Worm (Caenorhabditis elegans) whole organism, L4 larva: Measurements from ENCODE around the gene F49H6.17.

Experiments
- F37D6.2 ChIP-seq: sonication (generic microtip); optimal IDR thresholded peaks from 2 replicates; lab custom pipeline; 2016; ENCODE audit warnings: mild to moderate bottlenecking, missing genetic modification characterization, missing compliant biosample characterization
- F44E2.7 ChIP-seq: fragments of 200-800 bp; sonication (Bioruptor generic); IDR thresholded peaks from 2 replicates; pipeline ENCODE4 v2.1.2; 2022; ENCODE audit warnings: missing genetic modification characterization, missing compliant biosample characterization
- F49E8.2 ChIP-seq: sonication (generic microtip); optimal IDR thresholded peaks from 2 replicates; lab custom pipeline; 2016; ENCODE audit warnings: missing compliant biosample characterization, mild to moderate bottlenecking, missing genetic modification characterization, borderline replicate concordance
- R02D3.7 ChIP-seq: fragments of 150-350 bp; sonication (generic microtip); optimal IDR thresholded peaks from 3 replicates; lab custom pipeline; 2014; ENCODE audit warnings: missing biosample characterization, missing genetic modification characterization
- T20F7.1 ChIP-seq: fragments of 200-800 bp; sonication (Bioruptor generic); optimal IDR thresholded peaks from 2 replicates; lab custom pipeline; 2018; ENCODE audit warnings: mild to moderate bottlenecking, missing genetic modification characterization, missing compliant biosample characterization
- ZK546.5 ChIP-seq, 2 experiments: sonication (generic microtip); optimal IDR thresholded peaks; 2 replicates each; lab custom pipeline; 2017; ENCODE audit warnings: missing biosample characterization in 2 of 2, missing genetic modification characterization in 2 of 2
- arid-1 ChIP-seq: fragments of 200-800 bp; sonication (Bioruptor generic); conservative IDR thresholded peaks from 2 replicates; pipeline ENCODE4 v1.3.6; 2022; ENCODE audit warnings: missing genetic modification reagents, missing genetic modification characterization, missing compliant biosample characterization
- ceh-28 ChIP-seq: fragments of 150-350 bp; optimal IDR thresholded peaks from 2 replicates; lab custom pipeline; 2014; ENCODE audit warnings: missing biosample characterization, missing genetic modification reagents, missing genetic modification characterization
- ces-1 ChIP-seq: fragments of 150-350 bp; sonication (generic microtip); optimal IDR thresholded peaks from 4 replicates; lab custom pipeline; 2014; ENCODE audit warnings: missing biosample characterization, missing genetic modification reagents, missing genetic modification characterization
- cey-2 ChIP-seq: sonication (generic microtip); optimal IDR thresholded peaks from 3 replicates; lab custom pipeline; 2017; ENCODE audit warnings: missing genetic modification characterization, mild to moderate bottlenecking, missing compliant biosample characterization, antibody characterized with exemption, borderline replicate concordance; ENCODE audit not compliant: insufficient read depth
- daf-8 ChIP-seq: fragments of 200-800 bp; sonication (Bioruptor generic); IDR thresholded peaks from 2 replicates; pipeline ENCODE4 v1.3.6; 2022; ENCODE audit warnings: missing genetic modification characterization, missing compliant biosample characterization
- dmd-6 ChIP-seq: fragments of 200-800 bp; sonication (Bioruptor generic); IDR thresholded peaks from 2 replicates; pipeline ENCODE4 v1.3.6; 2022; ENCODE audit warnings: missing genetic modification reagents, missing genetic modification characterization, missing compliant biosample characterization
- dmd-9 ChIP-seq: fragments of 200-800 bp; sonication (Bioruptor generic); IDR thresholded peaks from 2 replicates; pipeline ENCODE4 v1.3.6; 2022; ENCODE audit warnings: missing genetic modification reagents, missing genetic modification characterization, missing compliant biosample characterization
- dpl-1 ChIP-seq: fragments of 150-350 bp; optimal IDR thresholded peaks from 2 replicates; lab custom pipeline; 2014; ENCODE audit warnings: missing biosample characterization, missing genetic modification reagents, missing genetic modification characterization
- duxl-1 ChIP-seq: sonication (generic microtip); optimal IDR thresholded peaks from 2 replicates; lab custom pipeline; 2016; ENCODE audit warnings: mild to moderate bottlenecking, missing genetic modification characterization, moderate library complexity, missing compliant biosample characterization; ENCODE audit not compliant: poor library complexity
- dve-1 ChIP-seq: sonication (generic microtip); optimal IDR thresholded peaks from 2 replicates; lab custom pipeline; 2017; ENCODE audit warnings: antibody characterized with exemption, mild to moderate bottlenecking, missing genetic modification characterization, missing compliant biosample characterization; ENCODE audit not compliant: insufficient read depth
- egl-43 ChIP-seq: fragments of 200-800 bp; sonication (Bioruptor generic); IDR thresholded peaks from 2 replicates; pipeline ENCODE4 v1.3.6; 2022; ENCODE audit warnings: missing genetic modification reagents, missing genetic modification characterization, missing compliant biosample characterization
- fkh-10 ChIP-seq: fragments of 150-350 bp; optimal IDR thresholded peaks from 2 replicates; lab custom pipeline; 2014; ENCODE audit warnings: missing biosample characterization, missing genetic modification reagents, missing genetic modification characterization
- hlh-11 ChIP-seq: fragments of 200-800 bp; sonication (Bioruptor generic); optimal IDR thresholded peaks from 2 replicates; lab custom pipeline; 2018; ENCODE audit warnings: mild to moderate bottlenecking, missing genetic modification characterization, missing compliant biosample characterization
- lsy-2 ChIP-seq, 2 experiments: fragments of 150-350 bp in 1 of 2; sonication (generic microtip) in 1 of 2; optimal IDR thresholded peaks; 2 replicates each; lab custom pipeline; 2014 to 2017; ENCODE audit warnings: missing biosample characterization in 2 of 2, missing genetic modification characterization in 2 of 2
- madf-5 ChIP-seq, 2 experiments: fragments of 200-800 bp; sonication (Bioruptor generic); IDR thresholded peaks; 2 replicates each; pipeline ENCODE4 v1.3.6; 2022; ENCODE audit warnings: missing compliant biosample characterization in 2 of 2, missing genetic modification characterization in 2 of 2
- mep-1 ChIP-seq: fragments of 150-350 bp; sonication (generic microtip); optimal IDR thresholded peaks from 3 replicates; lab custom pipeline; 2014; ENCODE audit warnings: missing biosample characterization, missing genetic modification characterization
- mes-2 ChIP-seq: sonication (generic microtip); optimal IDR thresholded peaks from 2 replicates; lab custom pipeline; 2016; ENCODE audit warnings: missing genotype, mild to moderate bottlenecking, missing genetic modification characterization, missing compliant biosample characterization; ENCODE audit not compliant: poor library complexity, severe bottlenecking
- mxl-2 ChIP-seq: fragments of 200-800 bp; sonication (Bioruptor generic); conservative IDR thresholded peaks from 2 replicates; pipeline ENCODE4 v1.3.6; 2022; ENCODE audit warnings: missing genetic modification reagents, missing genetic modification characterization, missing compliant biosample characterization
- mxl-3 ChIP-seq: fragments of 200-800 bp; sonication (Bioruptor generic); optimal IDR thresholded peaks from 2 replicates; lab custom pipeline; 2018; ENCODE audit warnings: mild to moderate bottlenecking, missing genetic modification characterization, missing compliant biosample characterization
- nhr-102 ChIP-seq: sonication (generic microtip); optimal IDR thresholded peaks from 2 replicates; lab custom pipeline; 2016; ENCODE audit warnings: mild to moderate bottlenecking, missing genetic modification characterization, moderate library complexity, missing compliant biosample characterization
- nhr-11 ChIP-seq: fragments of 150-350 bp; optimal IDR thresholded peaks from 2 replicates; lab custom pipeline; 2014; ENCODE audit warnings: missing biosample characterization, missing genetic modification characterization
- nhr-28 ChIP-seq: fragments of 150-350 bp; optimal IDR thresholded peaks from 2 replicates; lab custom pipeline; 2014; ENCODE audit warnings: missing biosample characterization, missing genetic modification characterization
- nhr-41 ChIP-seq: fragments of 200-800 bp; sonication (Bioruptor generic); IDR thresholded peaks from 2 replicates; pipeline ENCODE4 v1.3.6; 2022; ENCODE audit warnings: missing genetic modification reagents, missing genetic modification characterization, missing compliant biosample characterization
- nhr-42 ChIP-seq: fragments of 200-800 bp; sonication (Bioruptor generic); IDR thresholded peaks from 2 replicates; pipeline ENCODE4 v1.3.6; 2022; ENCODE audit warnings: missing genetic modification characterization, missing compliant biosample characterization
- nhr-48 ChIP-seq: sonication (generic microtip); optimal IDR thresholded peaks from 2 replicates; lab custom pipeline; 2016; ENCODE audit warnings: mild to moderate bottlenecking, missing genetic modification characterization, missing compliant biosample characterization
- nhr-6 ChIP-seq: fragments of 150-350 bp; optimal IDR thresholded peaks from 2 replicates; lab custom pipeline; 2014; ENCODE audit warnings: missing biosample characterization, missing genetic modification characterization
- pha-4 ChIP-seq, 2 experiments: fragments of 150-350 bp in 1 of 2; fragments of 200-800 bp in 1 of 2; sonication (Bioruptor generic) in 1 of 2; IDR thresholded peaks in 1 of 2; optimal IDR thresholded peaks in 1 of 2; 2 replicates each; pipeline versions ENCODE4 v1.3.6 to Lab custom; 2014 to 2022; ENCODE audit warnings: missing genetic modification characterization in 2 of 2, missing genetic modification reagents in 2 of 2, missing biosample characterization in 1 of 2, missing compliant biosample characterization in 1 of 2
- php-3 ChIP-seq: fragments of 200-800 bp; sonication (Bioruptor generic); IDR thresholded peaks from 2 replicates; pipeline ENCODE4 v1.3.6; 2022; ENCODE audit warnings: missing genetic modification reagents, missing genetic modification characterization, missing compliant biosample characterization
- set-16 ChIP-seq: fragments of 200-800 bp; sonication (Bioruptor generic); IDR thresholded peaks from 2 replicates; pipeline ENCODE4 v1.3.6; 2022; ENCODE audit warnings: missing genetic modification reagents, missing genetic modification characterization, missing compliant biosample characterization
- skn-1 ChIP-seq: fragments of 150-350 bp; optimal IDR thresholded peaks from 2 replicates; lab custom pipeline; 2014; ENCODE audit warnings: missing biosample characterization, missing genetic modification characterization
- snpc-4 ChIP-seq: fragments of 150-350 bp; optimal IDR thresholded peaks from 2 replicates; lab custom pipeline; 2014; ENCODE audit warnings: missing biosample characterization, missing genetic modification characterization
- spr-3 ChIP-seq: fragments of 200-800 bp; sonication (Bioruptor generic); optimal IDR thresholded peaks from 2 replicates; lab custom pipeline; 2018; ENCODE audit warnings: mild to moderate bottlenecking, missing genetic modification characterization, missing compliant biosample characterization
- tag-97 ChIP-seq: fragments of 200-800 bp; sonication (Bioruptor generic); IDR thresholded peaks from 2 replicates; pipeline ENCODE4 v1.3.6; 2022; ENCODE audit warnings: missing genetic modification characterization, missing compliant biosample characterization
- unc-39 ChIP-seq: sonication (generic microtip); optimal IDR thresholded peaks from 2 replicates; lab custom pipeline; 2017; ENCODE audit warnings: missing biosample characterization, missing genetic modification characterization
- vab-7 ChIP-seq: fragments of 200-800 bp; sonication (Bioruptor generic); IDR thresholded peaks from 2 replicates; pipeline ENCODE4 v1.3.6; 2022; ENCODE audit warnings: missing genetic modification reagents, missing genetic modification characterization, missing compliant biosample characterization
- zfp-2 ChIP-seq: sonication (generic microtip); optimal IDR thresholded peaks from 2 replicates; lab custom pipeline; 2016; ENCODE audit warnings: mild to moderate bottlenecking, missing genetic modification characterization, missing compliant biosample characterization

F49H6.17 gene

DNA sequence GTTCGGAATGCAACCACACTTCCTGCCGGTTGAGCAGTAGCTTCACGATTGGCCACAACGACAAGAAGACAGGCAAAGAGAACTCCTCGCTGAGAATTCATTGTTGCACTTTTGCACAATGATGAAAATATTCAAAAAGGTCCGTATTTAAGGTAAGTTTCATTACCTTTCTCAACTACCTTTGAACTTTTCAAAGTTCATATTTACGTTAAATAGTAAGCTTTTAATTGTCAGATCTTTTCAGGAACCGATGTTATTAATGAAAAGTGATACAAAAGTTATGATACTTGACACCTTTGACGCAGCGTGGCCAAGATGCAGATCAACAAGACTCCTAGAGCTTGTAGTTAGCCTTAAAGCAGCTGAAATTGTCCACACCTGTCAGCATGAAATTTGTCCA is 1.6 kb downstream of the F49H6.17 start, which contains the start of gene F49H6.12:
Gene F49H6.12 (minus strand): TSS at position 101 of the 400 bp plus-strand sequence.
- TF ChIP-seq vab-7 (GFP tag; lab: Robert Waterston, UW) (no peak), zfp-2 (tag; lab: Kevin White, UChicago) (no peak), R02D3.7 (no peak), daf-8 (no peak), hlh-11 (tag; lab: Kevin White, UChicago) (no peak), F49E8.2 (no peak)
- TF ChIP-seq, all 104 proteins: peak for 0

DNA sequence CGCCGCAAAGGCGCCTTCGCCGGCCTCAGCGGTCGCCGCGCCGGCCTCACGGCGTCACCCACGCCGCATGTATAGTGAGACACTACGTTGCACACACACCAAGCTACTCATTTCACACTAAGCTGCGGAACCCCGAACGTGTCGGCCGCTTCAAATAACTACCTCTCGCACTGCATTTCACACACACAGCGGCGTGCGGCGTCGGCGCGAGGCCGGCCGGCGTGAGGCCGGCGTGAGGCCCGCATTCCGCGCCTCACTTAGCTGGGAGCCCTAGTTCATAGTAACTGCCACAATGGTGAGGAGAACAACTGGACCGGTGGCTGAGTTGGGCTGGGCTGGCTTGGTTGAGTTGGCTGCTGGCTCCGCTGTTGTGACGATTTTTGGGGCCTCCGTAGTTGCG is 2.3 kb downstream of the F49H6.17 start:
- TF ChIP-seq nhr-42 (GFP tag; lab: Robert Waterston, UW) (peak; percentile 36; the same call in 1 of the 2 replicates), set-16 (GFP tag; lab: Robert Waterston, UW) (peak; percentile 92), egl-43 (GFP tag; lab: Robert Waterston, UW) (0 out of 2 replicates have a peak, but pooled peaks have one; percentile 34)
- TF ChIP-seq, all 104 proteins: peak for 3; not testable (repeated sequence) for 101

DNA sequence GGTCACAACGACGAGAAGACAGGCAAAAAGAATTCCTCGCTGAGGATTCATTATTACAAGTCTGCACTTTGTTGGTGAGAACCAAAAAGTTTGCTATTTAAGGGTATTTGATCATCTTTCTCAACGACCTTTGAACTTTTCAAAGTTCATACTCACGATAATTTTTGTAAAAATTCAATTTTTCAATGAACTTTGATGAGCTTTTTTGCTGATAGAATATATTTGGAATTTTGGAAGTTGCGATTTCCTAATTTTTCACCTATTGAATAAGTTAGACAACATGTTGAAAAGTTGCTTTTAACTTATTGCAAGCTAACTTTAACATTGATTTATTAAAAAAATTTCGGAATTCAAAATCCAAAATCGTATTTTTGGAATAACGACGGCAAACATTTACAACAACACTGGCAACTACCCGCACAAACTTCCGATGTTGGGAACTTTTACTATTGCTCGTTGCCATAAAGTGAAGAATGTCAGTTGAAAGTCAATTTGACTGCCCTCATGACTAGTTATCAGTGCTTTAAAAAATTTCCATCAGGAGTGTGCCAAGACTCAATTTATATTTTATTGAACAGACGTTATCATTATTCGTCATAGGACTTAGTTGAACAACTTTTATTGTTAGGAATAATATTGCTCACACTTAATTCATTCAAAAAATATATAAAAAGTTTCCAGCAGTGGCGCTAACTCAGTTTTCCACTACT is 3.0 kb downstream of the F49H6.17 start, which contains the start of the genes F49H6.8 and F49H6.5:
Gene F49H6.8 (minus strand): TSS at position 51 of the 710 bp plus-strand sequence.
Gene F49H6.5 (plus strand): TSS at position 629 of the 710 bp plus-strand sequence.
- no peak for TF ChIP-seq mxl-3
- TF ChIP-seq tag-97 (GFP tag; lab: Robert Waterston, UW): no peak
- TF ChIP-seq nhr-11 (tag; lab: Kevin White, UChicago): no peak
- TF ChIP-seq nhr-28: peak; percentile 64
- no peak for TF ChIP-seq snpc-4
- no peak for TF ChIP-seq cey-2
- TF ChIP-seq php-3 (GFP tag; lab: Robert Waterston, UW): peak; percentile 67; the same call in 1 of the 2 replicates
- no peak for TF ChIP-seq spr-3 (GFP tag; lab: Kevin White, UChicago)
- no peak for TF ChIP-seq dpl-1 (GFP tag; lab: Kevin White, UChicago)
- no peak for TF ChIP-seq F37D6.2 (tag; lab: Kevin White, UChicago)
- TF ChIP-seq unc-39 (tag; lab: Kevin White, UChicago): no peak
- TF ChIP-seq fkh-10 (GFP tag; lab: Kevin White, UChicago): no peak
- TF ChIP-seq mes-2 (tag; lab: Kevin White, UChicago): no peak
- TF ChIP-seq skn-1 (tag; lab: Kevin White, UChicago): no peak
- TF ChIP-seq nhr-48 (tag; lab: Kevin White, UChicago): no peak
- TF ChIP-seq ZK546.5 (tag; optimal IDR thresholded peaks at IDR 0.05; lab: Kevin White, UChicago): no peak
- TF ChIP-seq F44E2.7 (GFP tag; lab: Robert Waterston, UW): no peak
- no peak for TF ChIP-seq mep-1 (tag; lab: Kevin White, UChicago)
- no peak for TF ChIP-seq madf-5 (GFP tag; IDR thresholded peaks at IDR 0.05; lab: Robert Waterston, UW)
- peak; percentile 52 for TF ChIP-seq dmd-6

DNA sequence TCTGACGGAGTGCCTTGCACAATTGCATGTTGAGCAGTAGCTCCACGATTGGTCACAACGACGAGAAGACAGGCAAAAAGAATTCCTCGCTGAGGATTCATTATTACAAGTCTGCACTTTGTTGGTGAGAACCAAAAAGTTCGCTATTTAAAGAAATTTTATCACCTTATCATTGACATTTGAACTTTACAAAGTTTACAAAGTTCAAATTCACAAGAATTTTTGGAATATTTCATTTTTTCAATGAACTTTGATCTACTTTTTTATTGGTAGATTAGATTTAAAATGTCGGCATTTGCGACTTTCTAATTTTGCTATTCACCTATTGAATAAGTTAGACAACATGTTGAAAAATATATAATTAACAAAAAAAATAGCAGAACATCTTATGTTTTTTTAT is 6.5 kb downstream of the F49H6.17 start, which contains the start of gene F49H6.15:
Gene F49H6.15 (minus strand): TSS at position 101 of the 400 bp plus-strand sequence.
- TF ChIP-seq ceh-28 (tag; lab: Kevin White, UChicago) (no peak), ces-1 (GFP tag; lab: Kevin White, UChicago) (no peak), T20F7.1 (GFP tag; lab: Kevin White, UChicago) (no peak), pha-4 (GFP tag; IDR thresholded peaks at IDR 0.05; lab: Robert Waterston, UW) (no peak), pha-4 (tag; optimal IDR thresholded peaks at IDR 0.05; lab: Kevin White, UChicago) (no peak), arid-1 (GFP tag; lab: Robert Waterston, UW) (no peak), nhr-102 (no peak), dmd-9 (no peak), lsy-2 (tag; optimal IDR thresholded peaks at IDR 0.05; lab: Kevin White, UChicago) (no peak), nhr-6 (no peak), mxl-2 (GFP tag; lab: Robert Waterston, UW) (no peak), F37D6.2 (tag; lab: Kevin White, UChicago) (no peak), duxl-1 (tag; lab: Kevin White, UChicago) (no peak), dve-1 (no peak), nhr-41 (GFP tag; lab: Robert Waterston, UW) (no peak)
